Worm (Caenorhabditis elegans) whole organism, midembryonic: Measurements from ENCODE around the gene sulp-4.

Source experiments
- T22C8.4 ChIP-seq: fragments of 200-800 bp; sonication (Bioruptor generic); IDR thresholded peaks from 2 replicates; pipeline ENCODE4 v1.3.6; 2022; ENCODE audit warnings: missing genetic modification characterization, missing compliant biosample characterization
- cog-1 ChIP-seq: sonication (generic microtip); optimal IDR thresholded peaks from 2 replicates; lab custom pipeline; 2016; ENCODE audit warnings: missing genetic modification characterization, missing compliant biosample characterization
- klf-2 ChIP-seq: fragments of 200-800 bp; sonication (Bioruptor generic); conservative IDR thresholded peaks from 2 replicates; pipeline ENCODE4 v1.3.6; 2022; ENCODE audit warnings: missing genetic modification reagents, missing genetic modification characterization, missing compliant biosample characterization
- med-1 ChIP-seq: sonication (generic microtip); optimal IDR thresholded peaks from 2 replicates; lab custom pipeline; 2017; ENCODE audit warnings: missing genetic modification characterization, mild to moderate bottlenecking, missing compliant biosample characterization, antibody characterized with exemption, missing genetic modification reagents; ENCODE audit not compliant: insufficient read depth
- ref-1 ChIP-seq: fragments of 200-800 bp; sonication (Bioruptor generic); conservative IDR thresholded peaks from 2 replicates; pipeline ENCODE4 v1.3.6; 2022; ENCODE audit warnings: missing genetic modification reagents, missing genetic modification characterization, missing compliant biosample characterization
- tab-1 ChIP-seq: fragments of 200-800 bp; sonication (Bioruptor generic); IDR thresholded peaks from 2 replicates; pipeline ENCODE4 v1.3.6; 2022; ENCODE audit warnings: missing genetic modification characterization, missing compliant biosample characterization
- ztf-29 ChIP-seq: fragments of 200-800 bp; sonication (Bioruptor generic); IDR thresholded peaks from 2 replicates; pipeline ENCODE4 v1.3.6; 2022; ENCODE audit warnings: missing genetic modification reagents, missing genetic modification characterization, missing compliant biosample characterization

ce11 chrV:11879732-11880131, 4.6 kb downstream of the sulp-4 start, which contains the start of gene sulp-5:
- TF ChIP-seq T22C8.4 (GFP tag; lab: Robert Waterston, UW) (no peak), ref-1 (GFP tag; lab: Robert Waterston, UW) (no peak), tab-1 (GFP tag; lab: Robert Waterston, UW) (no peak), ztf-29 (GFP tag; lab: Robert Waterston, UW) (no peak), cog-1 (tag; lab: Kevin White, UChicago) (no peak), klf-2 (GFP tag; lab: Robert Waterston, UW) (no peak), med-1 (GFP tag; lab: Kevin White, UChicago) (no peak)
